Fruit fly (Drosophila melanogaster) whole organism, pupa: ENCODE results near the gene CG14717.

Experiments
- CG12605 ChIP-seq: fragments of 200-800 bp; sonication (Bioruptor generic); IDR thresholded peaks from 2 replicates; pipeline ENCODE4 v1.3.6; 2022; ENCODE audit warnings: missing biosample characterization, missing genetic modification characterization
- CG13204 ChIP-seq: fragments of 200-800 bp; sonication (Bioruptor generic); optimal IDR thresholded peaks from 2 replicates; lab custom pipeline; 2018; ENCODE audit warnings: missing biosample characterization, mild to moderate bottlenecking, missing genetic modification characterization, moderate library complexity
- CG14655 ChIP-seq: fragments of 200-800 bp; sonication (Bioruptor generic); optimal IDR thresholded peaks from 3 replicates; lab custom pipeline; 2017; ENCODE audit warnings: mild to moderate bottlenecking, missing biosample characterization, missing genetic modification reagents, missing genetic modification characterization
- CG15710 ChIP-seq: fragments of 200-800 bp; sonication (Bioruptor generic); optimal IDR thresholded peaks from 2 replicates; lab custom pipeline; 2018; ENCODE audit warnings: missing biosample characterization, mild to moderate bottlenecking, missing genetic modification characterization, moderate library complexity
- CG17806 ChIP-seq: fragments of 200-800 bp; sonication (Bioruptor generic); optimal IDR thresholded peaks from 2 replicates; lab custom pipeline; 2018; ENCODE audit warnings: missing biosample characterization, mild to moderate bottlenecking, missing genetic modification characterization, moderate library complexity
- CG32121 ChIP-seq: fragments of 200-800 bp; sonication (Bioruptor generic); IDR thresholded peaks from 2 replicates; pipeline ENCODE4 v1.3.6; 2022; ENCODE audit warnings: missing biosample characterization, missing genetic modification characterization
- CG34367 ChIP-seq: fragments of 200-800 bp; sonication (Bioruptor generic); optimal IDR thresholded peaks from 2 replicates; lab custom pipeline; 2018; ENCODE audit warnings: missing biosample characterization, mild to moderate bottlenecking, missing genetic modification characterization
- CG4496 ChIP-seq: fragments of 200-800 bp; sonication (Bioruptor generic); IDR thresholded peaks from 3 replicates; pipeline ENCODE4 v1.3.6; 2022; ENCODE audit warnings: missing biosample characterization, missing genetic modification characterization
- CG8159 ChIP-seq: fragments of 200-800 bp; sonication (Bioruptor generic); optimal IDR thresholded peaks from 3 replicates; lab custom pipeline; 2018; ENCODE audit warnings: missing biosample characterization, mild to moderate bottlenecking, missing genetic modification characterization, moderate library complexity
- CG8301 ChIP-seq: fragments of 200-800 bp; sonication (Bioruptor generic); optimal IDR thresholded peaks from 2 replicates; lab custom pipeline; 2018; ENCODE audit warnings: missing biosample characterization, mild to moderate bottlenecking, missing genetic modification characterization
- CG9948 ChIP-seq: fragments of 200-800 bp; sonication (Bioruptor generic); optimal IDR thresholded peaks from 2 replicates; lab custom pipeline; 2018; ENCODE audit warnings: missing biosample characterization, mild to moderate bottlenecking, missing genetic modification characterization, moderate library complexity
- D1 ChIP-seq: fragments of 200-800 bp; sonication (Bioruptor generic); optimal IDR thresholded peaks from 2 replicates; lab custom pipeline; 2018; ENCODE audit warnings: missing biosample characterization, mild to moderate bottlenecking, missing genetic modification characterization, moderate library complexity
- EcR ChIP-seq: fragments of 200-800 bp; sonication (Bioruptor generic); optimal IDR thresholded peaks from 3 replicates; lab custom pipeline; 2019; ENCODE audit warnings: missing biosample characterization, missing genetic modification characterization, mild to moderate bottlenecking, moderate library complexity, missing genetic modification reagents
- Ets98B ChIP-seq: fragments of 200-800 bp; sonication (Bioruptor generic); IDR thresholded peaks from 2 replicates; pipeline ENCODE4 v1.3.6; 2022; ENCODE audit warnings: missing biosample characterization, missing genetic modification characterization
- Pif1A ChIP-seq: fragments of 200-800 bp; sonication (Bioruptor generic); optimal IDR thresholded peaks from 3 replicates; lab custom pipeline; 2016; ENCODE audit warnings: missing biosample characterization, missing genetic modification characterization
- Pif1B ChIP-seq: fragments of 200-800 bp; sonication (Bioruptor generic); optimal IDR thresholded peaks from 3 replicates; lab custom pipeline; 2016; ENCODE audit warnings: missing biosample characterization, missing genetic modification characterization
- Snoo ChIP-seq: fragments of 200-800 bp; sonication (Bioruptor generic); optimal IDR thresholded peaks from 3 replicates; lab custom pipeline; 2017; ENCODE audit warnings: missing biosample characterization, mild to moderate bottlenecking, missing genetic modification characterization, inconsistent platforms
- fd96Ca ChIP-seq: fragments of 200-800 bp; sonication (Bioruptor generic); IDR thresholded peaks from 3 replicates; pipeline ENCODE4 v1.3.6; 2022; ENCODE audit warnings: missing biosample characterization, missing genetic modification characterization
- gl ChIP-seq: fragments of 200-800 bp; sonication (Bioruptor generic); optimal IDR thresholded peaks from 2 replicates; lab custom pipeline; 2018; ENCODE audit warnings: missing biosample characterization, mild to moderate bottlenecking, missing genetic modification characterization
- rn ChIP-seq: fragments of 200-800 bp; sonication (Bioruptor generic); IDR thresholded peaks from 2 replicates; pipeline ENCODE4 v1.3.6; 2022; ENCODE audit warnings: missing biosample characterization, missing genetic modification characterization

Gene CG14717

dm6 chr3R:11665925-11666687 lies 30.2 kb upstream of the CG14717 start:
- TF ChIP-seq gl (tag; lab: Kevin White, UChicago) (no peak), Pif1A (GFP tag; lab: Kevin White, UChicago) (peak; percentile 12)

- TF ChIP-seq Snoo, result no peak
- peak; percentile 44 for TF ChIP-seq EcR (GFP tag; lab: Kevin White, UChicago)
Observed at dm6 chr3R:11669017-11669953, 27.0 kb upstream of the CG14717 start.

dm6 chr3R:11669954-11670347 lies 26.4 kb upstream of the CG14717 start:
- TF ChIP-seq D1 (tag; lab: Kevin White, UChicago), result no peak
- TF ChIP-seq CG8159, result no peak
- TF ChIP-seq CG12605 (GFP tag; lab: Robert Waterston, UW), result peak; percentile 97
- TF ChIP-seq EcR (GFP tag; lab: Kevin White, UChicago), result no peak
- TF ChIP-seq CG15710 (tag; lab: Kevin White, UChicago), result no peak
- no peak for TF ChIP-seq rn (GFP tag; lab: Robert Waterston, UW)

- TF ChIP-seq CG14655 (no peak), CG8301 (tag; lab: Kevin White, UChicago) (no peak), fd96Ca (GFP tag; lab: Robert Waterston, UW) (no peak), CG17806 (no peak), rn (GFP tag; lab: Robert Waterston, UW) (no peak), CG8159 (no peak), CG15710 (tag; lab: Kevin White, UChicago) (no peak), Snoo (no peak), CG12605 (GFP tag; lab: Robert Waterston, UW) (no peak), CG34367 (no peak), CG32121 (GFP tag; lab: Robert Waterston, UW) (no peak), Ets98B (no peak), Pif1A (GFP tag; lab: Kevin White, UChicago) (no peak), CG4496 (GFP tag; lab: Robert Waterston, UW) (no peak), gl (tag; lab: Kevin White, UChicago) (no peak), EcR (GFP tag; lab: Kevin White, UChicago) (no peak), CG13204 (GFP tag; lab: Kevin White, UChicago) (no peak)
- TF ChIP-seq, all 21 proteins: peak for 0
Observed at dm6 chr3R:11670888-11671287, 25.4 kb upstream of the CG14717 start.

- TF ChIP-seq CG8301 (tag; lab: Kevin White, UChicago), result peak; percentile 22
- no peak for TF ChIP-seq Pif1B (GFP tag; lab: Kevin White, UChicago)
- no peak for TF ChIP-seq CG14655
- TF ChIP-seq CG15710 (tag; lab: Kevin White, UChicago), result peak; percentile 24
- no peak for TF ChIP-seq CG32121 (GFP tag; lab: Robert Waterston, UW)
- TF ChIP-seq CG8159, result peak; percentile 50
- TF ChIP-seq CG9948 (tag; lab: Kevin White, UChicago), result peak; percentile 18
- peak; percentile 29 for TF ChIP-seq CG17806
- TF ChIP-seq CG4496 (GFP tag; lab: Robert Waterston, UW), result 0 out of 3 replicates have a peak, but pooled peaks have one; percentile 29
- TF ChIP-seq rn (GFP tag; lab: Robert Waterston, UW), result no peak
- no peak for TF ChIP-seq D1 (tag; lab: Kevin White, UChicago)
- no peak for TF ChIP-seq gl (tag; lab: Kevin White, UChicago)
Observed at dm6 chr3R:11671784-11672183, 24.5 kb upstream of the CG14717 start.

dm6 chr3R:11673955-11674663 lies 22.2 kb upstream of the CG14717 start, which contains the start of gene CG14715:
TSS of gene CG14715 (plus strand) at chr3R:11674221.
- TF ChIP-seq CG17806, result peak; percentile 13
- TF ChIP-seq CG9948 (tag; lab: Kevin White, UChicago), result peak; percentile 2
- TF ChIP-seq CG8159, result peak; percentile 25
- no peak for TF ChIP-seq CG12605 (GFP tag; lab: Robert Waterston, UW)
- peak; percentile 25 for TF ChIP-seq CG15710 (tag; lab: Kevin White, UChicago)
- TF ChIP-seq CG32121 (GFP tag; lab: Robert Waterston, UW), result peak; percentile 31; the same call in 1 of the 2 replicates
- TF ChIP-seq D1 (tag; lab: Kevin White, UChicago), result no peak
